Fruit fly (Drosophila melanogaster) whole organism, pupa: Measurements from ENCODE around the gene Chsy.

Experiments used
- CG10348 ChIP-seq: fragments of 200-800 bp; sonication (Bioruptor generic); IDR thresholded peaks from 2 replicates; pipeline ENCODE4 v1.3.6; 2022; ENCODE audit warnings: missing biosample characterization, missing genetic modification characterization
- CG12605 ChIP-seq: fragments of 200-800 bp; sonication (Bioruptor generic); IDR thresholded peaks from 2 replicates; pipeline ENCODE4 v1.3.6; 2022; ENCODE audit warnings: missing biosample characterization, missing genetic modification characterization
- CG13204 ChIP-seq: fragments of 200-800 bp; sonication (Bioruptor generic); optimal IDR thresholded peaks from 2 replicates; lab custom pipeline; 2018; ENCODE audit warnings: missing biosample characterization, mild to moderate bottlenecking, missing genetic modification characterization, moderate library complexity
- CG14655 ChIP-seq: fragments of 200-800 bp; sonication (Bioruptor generic); optimal IDR thresholded peaks from 3 replicates; lab custom pipeline; 2017; ENCODE audit warnings: mild to moderate bottlenecking, missing biosample characterization, missing genetic modification reagents, missing genetic modification characterization
- CG32121 ChIP-seq: fragments of 200-800 bp; sonication (Bioruptor generic); IDR thresholded peaks from 2 replicates; pipeline ENCODE4 v1.3.6; 2022; ENCODE audit warnings: missing biosample characterization, missing genetic modification characterization
- CG4496 ChIP-seq: fragments of 200-800 bp; sonication (Bioruptor generic); IDR thresholded peaks from 3 replicates; pipeline ENCODE4 v1.3.6; 2022; ENCODE audit warnings: missing biosample characterization, missing genetic modification characterization
- CG8159 ChIP-seq: fragments of 200-800 bp; sonication (Bioruptor generic); optimal IDR thresholded peaks from 3 replicates; lab custom pipeline; 2018; ENCODE audit warnings: missing biosample characterization, mild to moderate bottlenecking, missing genetic modification characterization, moderate library complexity
- CG9948 ChIP-seq: fragments of 200-800 bp; sonication (Bioruptor generic); optimal IDR thresholded peaks from 2 replicates; lab custom pipeline; 2018; ENCODE audit warnings: missing biosample characterization, mild to moderate bottlenecking, missing genetic modification characterization, moderate library complexity
- D1 ChIP-seq: fragments of 200-800 bp; sonication (Bioruptor generic); optimal IDR thresholded peaks from 2 replicates; lab custom pipeline; 2018; ENCODE audit warnings: missing biosample characterization, mild to moderate bottlenecking, missing genetic modification characterization, moderate library complexity
- EcR ChIP-seq: fragments of 200-800 bp; sonication (Bioruptor generic); optimal IDR thresholded peaks from 3 replicates; lab custom pipeline; 2019; ENCODE audit warnings: missing biosample characterization, missing genetic modification characterization, mild to moderate bottlenecking, moderate library complexity, missing genetic modification reagents
- Ets98B ChIP-seq: fragments of 200-800 bp; sonication (Bioruptor generic); IDR thresholded peaks from 2 replicates; pipeline ENCODE4 v1.3.6; 2022; ENCODE audit warnings: missing biosample characterization, missing genetic modification characterization
- fd96Ca ChIP-seq: fragments of 200-800 bp; sonication (Bioruptor generic); IDR thresholded peaks from 3 replicates; pipeline ENCODE4 v1.3.6; 2022; ENCODE audit warnings: missing biosample characterization, missing genetic modification characterization
- rn ChIP-seq: fragments of 200-800 bp; sonication (Bioruptor generic); IDR thresholded peaks from 2 replicates; pipeline ENCODE4 v1.3.6; 2022; ENCODE audit warnings: missing biosample characterization, missing genetic modification characterization

DNA sequence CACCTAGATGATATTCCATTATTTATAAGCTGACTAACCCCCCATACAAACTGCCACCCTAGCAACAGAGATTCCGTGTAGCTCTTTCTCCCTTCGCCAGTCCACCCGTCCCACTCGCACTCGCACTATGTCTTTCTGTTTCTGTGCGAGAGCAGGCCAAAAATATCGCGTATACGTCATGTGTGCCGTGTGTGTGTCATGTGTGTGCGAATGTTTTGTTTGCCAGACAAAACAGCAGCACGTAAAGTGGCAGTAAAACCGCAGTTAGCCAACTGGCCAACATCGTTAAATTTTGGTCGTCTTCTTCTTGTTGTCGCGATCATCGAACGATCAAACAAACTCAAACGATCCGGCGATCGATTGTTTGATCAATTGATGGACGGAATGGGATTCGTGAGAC is 38.1 kb upstream of the Chsy start:
- TF ChIP-seq CG12605 (no peak), EcR (no peak), Ets98B (GFP tag; lab: Robert Waterston, UW) (no peak), CG10348 (GFP tag; lab: Robert Waterston, UW) (no peak), CG14655 (GFP tag; lab: Kevin White, UChicago) (no peak), fd96Ca (no peak), D1 (tag; lab: Kevin White, UChicago) (no peak), CG4496 (GFP tag; lab: Robert Waterston, UW) (0 out of 3 replicates have a peak, but pooled peaks have one; percentile 14), rn (GFP tag; lab: Robert Waterston, UW) (no peak), CG9948 (tag; lab: Kevin White, UChicago) (no peak), CG13204 (GFP tag; lab: Kevin White, UChicago) (no peak), CG32121 (GFP tag; lab: Robert Waterston, UW) (no peak), CG8159 (no peak)
